Worm (Caenorhabditis elegans) whole organism, L3 larva: ENCODE data around the gene Y73B6BL.22.

Experiments used
- R02D3.7 ChIP-seq: fragments of 150-350 bp; optimal IDR thresholded peaks from 2 replicates; lab custom pipeline; 2014; ENCODE audit warnings: missing biosample characterization, missing genetic modification characterization
- aly-2 ChIP-seq: fragments of 150-350 bp; optimal IDR thresholded peaks from 2 replicates; lab custom pipeline; 2014; ENCODE audit warnings: missing biosample characterization, missing genetic modification characterization
- ama-1 ChIP-seq: fragments of 150-350 bp; optimal IDR thresholded peaks from 2 replicates; lab custom pipeline; 2018
- ceh-28 ChIP-seq: fragments of 150-350 bp; optimal IDR thresholded peaks from 2 replicates; lab custom pipeline; 2014; ENCODE audit warnings: missing biosample characterization, missing genetic modification reagents, missing genetic modification characterization
- ceh-82 ChIP-seq: fragments of 150-350 bp; optimal IDR thresholded peaks from 2 replicates; lab custom pipeline; 2014; ENCODE audit warnings: missing biosample characterization, missing genetic modification characterization
- ceh-9 ChIP-seq: sonication (generic microtip); optimal IDR thresholded peaks from 2 replicates; lab custom pipeline; 2018; ENCODE audit warnings: missing biosample characterization, missing genetic modification characterization
- daf-12 ChIP-seq: fragments of 150-350 bp; optimal IDR thresholded peaks from 2 replicates; lab custom pipeline; 2014; ENCODE audit warnings: missing biosample characterization, missing genetic modification reagents, missing genetic modification characterization
- egl-27 ChIP-seq: sonication (generic microtip); optimal IDR thresholded peaks from 4 replicates; lab custom pipeline; 2017; ENCODE audit warnings: missing biosample characterization, missing genetic modification reagents, missing genetic modification characterization
- egl-5 ChIP-seq: fragments of 150-350 bp; optimal IDR thresholded peaks from 2 replicates; lab custom pipeline; 2017; ENCODE audit warnings: missing biosample characterization, missing genetic modification reagents, missing genetic modification characterization, inconsistent platforms
- elt-1 ChIP-seq: fragments of 150-350 bp; optimal IDR thresholded peaks from 2 replicates; lab custom pipeline; 2014; ENCODE audit warnings: missing biosample characterization, missing genetic modification characterization
- elt-2 ChIP-seq: sonication (generic microtip); optimal IDR thresholded peaks from 2 replicates; lab custom pipeline; 2016; ENCODE audit warnings: missing genetic modification reagents, mild to moderate bottlenecking, missing genetic modification characterization, missing compliant biosample characterization
- elt-3 ChIP-seq, 3 experiments: fragments of 150-350 bp in 1 of 3; sonication (generic microtip) in 2 of 3; optimal IDR thresholded peaks; 2 replicates in 2 of 3; 4 replicates in 1 of 3; lab custom pipeline; 2014 to 2017; ENCODE audit warnings: missing biosample characterization in 3 of 3, missing genetic modification characterization in 3 of 3
- eor-1 ChIP-seq, 2 experiments: fragments of 150-350 bp; optimal IDR thresholded peaks; 2 replicates each; lab custom pipeline; 2014 to 2018; ENCODE audit warnings: missing biosample characterization in 2 of 2, missing genetic modification characterization in 2 of 2
- fkh-2 ChIP-seq: fragments of 150-350 bp; optimal IDR thresholded peaks from 2 replicates; lab custom pipeline; 2014; ENCODE audit warnings: missing biosample characterization, missing genetic modification reagents, missing genetic modification characterization
- fos-1 ChIP-seq: fragments of 150-350 bp; optimal IDR thresholded peaks from 2 replicates; lab custom pipeline; 2014; ENCODE audit warnings: missing biosample characterization, missing genetic modification characterization
- hmg-11 ChIP-seq: sonication (generic microtip); optimal IDR thresholded peaks from 2 replicates; lab custom pipeline; 2016; ENCODE audit warnings: missing genetic modification characterization, missing compliant biosample characterization
- lin-15B ChIP-seq: fragments of 150-350 bp; optimal IDR thresholded peaks from 2 replicates; lab custom pipeline; 2014; ENCODE audit warnings: missing biosample characterization, missing genetic modification characterization
- lsy-12 ChIP-seq: sonication (generic microtip); optimal IDR thresholded peaks from 2 replicates; lab custom pipeline; 2016; ENCODE audit warnings: mild to moderate bottlenecking, missing genetic modification characterization, missing compliant biosample characterization
- nhr-23 ChIP-seq: fragments of 150-350 bp; optimal IDR thresholded peaks from 2 replicates; lab custom pipeline; 2014; ENCODE audit warnings: missing biosample characterization, missing genetic modification reagents, missing genetic modification characterization
- nhr-237 ChIP-seq: fragments of 150-350 bp; optimal IDR thresholded peaks from 2 replicates; lab custom pipeline; 2014; ENCODE audit warnings: missing biosample characterization, missing genetic modification characterization
- nhr-25 ChIP-seq: sonication (generic microtip); optimal IDR thresholded peaks from 2 replicates; lab custom pipeline; 2017; ENCODE audit warnings: missing biosample characterization, missing genetic modification characterization
- nhr-28 ChIP-seq: fragments of 150-350 bp; optimal IDR thresholded peaks from 2 replicates; lab custom pipeline; 2014; ENCODE audit warnings: missing biosample characterization, missing genetic modification characterization
- nhr-43 ChIP-seq: sonication (generic microtip); optimal IDR thresholded peaks from 2 replicates; lab custom pipeline; 2016; ENCODE audit warnings: mild to moderate bottlenecking, missing genetic modification characterization, missing compliant biosample characterization; ENCODE audit not compliant: poor library complexity, severe bottlenecking
- nhr-67 ChIP-seq: fragments of 150-350 bp; optimal IDR thresholded peaks from 2 replicates; lab custom pipeline; 2014; ENCODE audit warnings: missing biosample characterization, missing genetic modification characterization
- nhr-76 ChIP-seq: fragments of 150-350 bp; sonication (generic microtip); optimal IDR thresholded peaks from 5 replicates; lab custom pipeline; 2014; ENCODE audit warnings: missing biosample characterization, missing genetic modification characterization
- nhr-77 ChIP-seq: fragments of 150-350 bp; optimal IDR thresholded peaks from 2 replicates; lab custom pipeline; 2014; ENCODE audit warnings: missing biosample characterization, missing genetic modification characterization
- pha-4 ChIP-seq: fragments of 150-350 bp; optimal IDR thresholded peaks from 2 replicates; lab custom pipeline; 2014; ENCODE audit warnings: missing biosample characterization, missing genetic modification reagents, missing genetic modification characterization
- pqm-1 ChIP-seq: fragments of 150-350 bp; optimal IDR thresholded peaks from 2 replicates; lab custom pipeline; 2017; ENCODE audit warnings: missing biosample characterization, missing genetic modification characterization, inconsistent platforms
- sea-2 ChIP-seq: fragments of 150-350 bp; sonication (generic microtip); optimal IDR thresholded peaks from 4 replicates; lab custom pipeline; 2014; ENCODE audit warnings: missing biosample characterization, missing genetic modification reagents, missing genetic modification characterization
- snpc-4 ChIP-seq: fragments of 150-350 bp; optimal IDR thresholded peaks from 2 replicates; lab custom pipeline; 2014; ENCODE audit warnings: missing biosample characterization, missing genetic modification characterization
- tbx-2 ChIP-seq: sonication (generic microtip); optimal IDR thresholded peaks from 2 replicates; lab custom pipeline; 2016; ENCODE audit warnings: mild to moderate bottlenecking, missing genetic modification characterization, missing compliant biosample characterization
- unc-39 ChIP-seq: sonication (generic microtip); optimal IDR thresholded peaks from 4 replicates; lab custom pipeline; 2017; ENCODE audit warnings: missing biosample characterization, missing genetic modification characterization
- unc-62 ChIP-seq: fragments of 150-350 bp; sonication (generic microtip); optimal IDR thresholded peaks from 4 replicates; lab custom pipeline; 2014; ENCODE audit warnings: missing biosample characterization, missing genetic modification reagents, missing genetic modification characterization
- zag-1 ChIP-seq: fragments of 150-350 bp; optimal IDR thresholded peaks from 2 replicates; lab custom pipeline; 2014; ENCODE audit warnings: missing biosample characterization, missing genetic modification characterization
- ztf-11 ChIP-seq: fragments of 150-350 bp; optimal IDR thresholded peaks from 2 replicates; lab custom pipeline; 2014; ENCODE audit warnings: missing biosample characterization, missing genetic modification characterization

Gene Y73B6BL.22

ce11 chrIV:6431582-6431981 lies 15.1 kb upstream of the Y73B6BL.22 start, which contains the start of gene acp-7:
Gene acp-7, minus strand, starts transcription at chrIV:6431682.
- no peak for TF ChIP-seq nhr-76 (tag; lab: Kevin White, UChicago)
- TF ChIP-seq pha-4 (tag; lab: Kevin White, UChicago) = peak; percentile 73

- TF ChIP-seq egl-27 (tag; lab: Kevin White, UChicago) = no peak
- TF ChIP-seq hmg-11 (tag; lab: Kevin White, UChicago) = no peak
- TF ChIP-seq zag-1 (tag; lab: Kevin White, UChicago) = no peak
- no peak for TF ChIP-seq nhr-28 (tag; lab: Kevin White, UChicago)
- no peak for TF ChIP-seq elt-1 (tag; lab: Kevin White, UChicago)
These were observed 10.8 kb upstream of the Y73B6BL.22 start for ce11 chrIV:6427223-6427622.

DNA sequence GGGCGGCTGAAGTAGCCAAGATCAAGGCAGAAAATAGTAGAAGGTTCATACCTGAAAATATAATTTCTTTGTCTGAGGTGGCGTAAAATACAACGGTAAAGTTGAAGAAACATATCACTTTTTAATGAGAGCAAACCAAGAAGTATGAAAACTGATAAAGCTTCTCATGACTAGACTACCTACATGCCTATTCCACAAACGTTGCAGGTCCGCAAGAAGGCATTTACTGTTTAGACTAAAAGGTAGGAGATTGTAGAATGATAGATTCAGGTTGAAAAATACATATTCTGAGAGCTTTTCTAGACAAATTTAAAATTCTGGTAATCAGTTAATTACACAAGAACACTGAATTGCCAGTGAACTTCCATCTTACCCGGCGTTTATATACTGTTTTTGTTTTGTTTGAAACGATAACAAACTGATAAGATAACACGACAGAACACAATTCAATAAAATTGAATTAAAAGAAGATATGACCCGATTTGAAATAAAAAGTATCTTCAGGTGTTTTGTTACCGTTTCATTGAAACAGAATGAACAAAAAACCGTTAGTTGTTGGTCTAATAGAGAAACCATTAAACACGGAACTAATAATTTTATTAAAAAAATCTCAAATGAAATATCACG lies 9.7 kb upstream of the Y73B6BL.22 start, which contains the start of gene acp-6:
Gene acp-6, minus strand, starts transcription at position 51 of the 627 bp plus-strand sequence.
- no peak for TF ChIP-seq ceh-9 (tag; lab: Kevin White, UChicago)
- TF ChIP-seq sea-2 (GFP tag; lab: Kevin White, UChicago) = no peak
- TF ChIP-seq elt-3 (tag; optimal IDR thresholded peaks at IDR 0.05; lab: Kevin White, UChicago) = peak in 1 of 3 experiments; percentile 63
- TF ChIP-seq hmg-11 (tag; lab: Kevin White, UChicago) = no peak
- TF ChIP-seq nhr-23 = peak; percentile 32
- TF ChIP-seq nhr-25 (tag; lab: Kevin White, UChicago) = no peak
- TF ChIP-seq, all 47 proteins: peak for 2

ce11 chrIV:6421183-6421635 lies 4.8 kb upstream of the Y73B6BL.22 start, which contains the start of gene puf-11:
Gene puf-11, plus strand, starts transcription at chrIV:6421585.
- no peak for TF ChIP-seq ceh-82

DNA sequence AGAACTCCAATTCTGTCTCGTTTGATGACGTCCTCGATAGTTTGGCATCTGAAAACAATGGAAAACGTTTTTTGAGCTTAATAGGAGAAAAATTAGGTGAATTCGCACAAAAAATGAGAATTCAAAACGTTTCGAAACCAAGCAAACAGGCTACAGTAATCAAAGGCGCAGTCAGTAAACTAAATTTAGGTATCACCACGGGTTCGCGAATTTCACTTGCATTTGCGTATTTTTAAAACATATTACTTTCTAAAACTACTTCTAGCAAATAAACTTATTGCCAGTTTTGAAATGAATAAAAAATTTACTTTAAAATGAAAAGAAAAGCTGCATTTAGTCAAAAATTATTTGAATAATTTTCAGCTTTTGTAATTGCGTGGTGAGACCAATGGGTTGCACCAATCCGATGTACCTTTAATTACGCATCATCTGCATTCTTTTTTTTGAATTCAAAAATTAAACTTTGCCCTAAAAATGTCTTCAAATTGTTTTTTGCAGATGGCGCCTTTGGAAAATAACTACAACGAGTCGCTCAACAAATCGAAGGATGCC lies 2.7 kb upstream of the Y73B6BL.22 start, which contains the start of the genes Y73B6BL.23 and htp-2:
Gene Y73B6BL.23, minus strand, starts transcription at position 51 of the 552 bp plus-strand sequence.
Gene htp-2, plus strand, starts transcription at position 492 of the 552 bp plus-strand sequence.
- TF ChIP-seq nhr-67 (tag; lab: Kevin White, UChicago) (no peak), snpc-4 (tag; lab: Kevin White, UChicago) (no peak), ceh-28 (no peak), nhr-77 (no peak), nhr-23 (no peak), ztf-11 (no peak), elt-2 (tag; lab: Kevin White, UChicago) (no peak), egl-27 (tag; lab: Kevin White, UChicago) (no peak), lin-15B (tag; lab: Kevin White, UChicago) (no peak), R02D3.7 (tag; lab: Kevin White, UChicago) (no peak), hmg-11 (tag; lab: Kevin White, UChicago) (no peak), fkh-2 (tag; lab: Kevin White, UChicago) (no peak), nhr-28 (tag; lab: Kevin White, UChicago) (no peak), fos-1 (tag; lab: Kevin White, UChicago) (no peak), ama-1 (lab: Kevin White, UChicago) (no peak), pha-4 (tag; lab: Kevin White, UChicago) (no peak), sea-2 (GFP tag; lab: Kevin White, UChicago) (no peak), unc-39 (no peak)

ce11 chrIV:6417612-6418011 lies 1.2 kb upstream of the Y73B6BL.22 start:
- TF ChIP-seq nhr-76 (tag; lab: Kevin White, UChicago) (no peak), unc-39 (no peak), eor-1 (tag; optimal IDR thresholded peaks at IDR 0.05; lab: Kevin White, UChicago) (no peak), zag-1 (tag; lab: Kevin White, UChicago) (no peak), nhr-43 (tag; lab: Kevin White, UChicago) (no peak), daf-12 (no peak), lsy-12 (no peak), ceh-82 (no peak), ceh-9 (tag; lab: Kevin White, UChicago) (no peak), pha-4 (tag; lab: Kevin White, UChicago) (no peak), egl-5 (tag; lab: Kevin White, UChicago) (no peak), nhr-67 (tag; lab: Kevin White, UChicago) (no peak), aly-2 (tag; lab: Kevin White, UChicago) (no peak), tbx-2 (no peak), sea-2 (GFP tag; lab: Kevin White, UChicago) (no peak), unc-62 (GFP tag; lab: Kevin White, UChicago) (no peak), nhr-237 (tag; lab: Kevin White, UChicago) (no peak), pqm-1 (tag; lab: Kevin White, UChicago) (no peak), nhr-77 (no peak), ceh-28 (no peak)
- TF ChIP-seq, all 47 proteins: peak for 0
